Fruit fly (Drosophila melanogaster) whole organism, embryonic: ENCODE results near the gene bmm.

Experiments used
- B-H1 ChIP-seq: fragments of 200-800 bp; sonication (Bioruptor generic); IDR thresholded peaks from 3 replicates; pipeline ENCODE4 v1.3.6; 2022; ENCODE audit warnings: missing biosample characterization, missing genetic modification characterization
- CG10147 ChIP-seq: fragments of 200-800 bp; sonication (Bioruptor generic); optimal IDR thresholded peaks from 2 replicates; lab custom pipeline; 2019; ENCODE audit warnings: missing biosample characterization, mild to moderate bottlenecking, missing genetic modification characterization, moderate library complexity
- CG1024 ChIP-seq: fragments of 200-800 bp; sonication (Bioruptor generic); IDR thresholded peaks from 2 replicates; pipeline ENCODE4 v1.3.6; 2022; ENCODE audit warnings: missing biosample characterization, missing genetic modification characterization
- CG10543 ChIP-seq: fragments of 200-800 bp; sonication (Bioruptor generic); optimal IDR thresholded peaks from 3 replicates; lab custom pipeline; 2017; ENCODE audit warnings: missing biosample characterization, mild to moderate bottlenecking, missing genetic modification characterization, moderate library complexity
- CG10654 ChIP-seq: fragments of 200-800 bp; sonication (Bioruptor generic); optimal IDR thresholded peaks from 2 replicates; lab custom pipeline; 2016; ENCODE audit warnings: missing biosample characterization, missing genetic modification characterization
- CG12104 ChIP-seq: fragments of 200-800 bp; sonication (Bioruptor generic); optimal IDR thresholded peaks from 3 replicates; lab custom pipeline; 2016; ENCODE audit warnings: missing biosample characterization, missing genetic modification characterization
- CG12299 ChIP-seq: fragments of 200-800 bp; sonication (Bioruptor generic); optimal IDR thresholded peaks from 2 replicates; lab custom pipeline; 2018; ENCODE audit warnings: missing biosample characterization, mild to moderate bottlenecking, missing genetic modification characterization
- CG13123 ChIP-seq: fragments of 200-800 bp; sonication (Bioruptor generic); optimal IDR thresholded peaks from 2 replicates; lab custom pipeline; 2016; ENCODE audit warnings: missing biosample characterization, missing genetic modification characterization
- CG13287 ChIP-seq: fragments of 200-800 bp; sonication (Bioruptor generic); IDR thresholded peaks from 2 replicates; pipeline ENCODE4 v1.3.6; 2022; ENCODE audit warnings: missing biosample characterization, missing genetic modification characterization; ENCODE audit not compliant: partially characterized antibody
- CG14050 ChIP-seq: fragments of 200-800 bp; sonication (Bioruptor generic); IDR thresholded peaks from 3 replicates; pipeline ENCODE4 v1.3.6; 2022; ENCODE audit warnings: missing biosample characterization, missing genetic modification characterization
- CG18599 ChIP-seq: fragments of 200-800 bp; sonication (Bioruptor generic); optimal IDR thresholded peaks from 3 replicates; lab custom pipeline; 2017; ENCODE audit warnings: missing biosample characterization, missing genetic modification characterization, mild to moderate bottlenecking, moderate library complexity, missing genetic modification reagents
- CG2678 ChIP-seq: fragments of 200-800 bp; sonication (Bioruptor generic); optimal IDR thresholded peaks from 3 replicates; lab custom pipeline; 2019; ENCODE audit warnings: missing biosample characterization, mild to moderate bottlenecking, missing genetic modification characterization, moderate library complexity
- CG2712 ChIP-seq: fragments of 200-800 bp; optimal IDR thresholded peaks from 3 replicates; lab custom pipeline; 2019; ENCODE audit warnings: missing biosample characterization, mild to moderate bottlenecking, missing genetic modification characterization, moderate library complexity
- CG2889 ChIP-seq: fragments of 200-800 bp; sonication (Bioruptor generic); IDR thresholded peaks from 3 replicates; pipeline ENCODE4 v1.3.6; 2022; ENCODE audit warnings: missing biosample characterization, missing genetic modification characterization
- CG30020 ChIP-seq: fragments of 200-800 bp; optimal IDR thresholded peaks from 2 replicates; lab custom pipeline; 2019; ENCODE audit warnings: missing biosample characterization, mild to moderate bottlenecking, missing genetic modification characterization, moderate library complexity
- CG30403 ChIP-seq: fragments of 200-800 bp; sonication (Bioruptor generic); optimal IDR thresholded peaks from 3 replicates; lab custom pipeline; 2016; ENCODE audit warnings: missing biosample characterization, missing genetic modification characterization
- CG3163 ChIP-seq: fragments of 200-800 bp; sonication (Bioruptor generic); optimal IDR thresholded peaks from 3 replicates; lab custom pipeline; 2016; ENCODE audit warnings: missing biosample characterization, missing genetic modification characterization
- CG3407 ChIP-seq: fragments of 200-800 bp; sonication (Bioruptor generic); optimal IDR thresholded peaks from 2 replicates; lab custom pipeline; 2018; ENCODE audit warnings: missing biosample characterization, mild to moderate bottlenecking, missing genetic modification characterization
- CG4404 ChIP-seq: fragments of 200-800 bp; sonication (Bioruptor generic); IDR thresholded peaks from 2 replicates; pipeline ENCODE4 v1.3.6; 2022; ENCODE audit warnings: missing biosample characterization, missing genetic modification characterization
- CG6689 ChIP-seq: fragments of 200-800 bp; sonication (Bioruptor generic); IDR thresholded peaks from 2 replicates; pipeline ENCODE4 v1.3.6; 2022; ENCODE audit warnings: missing biosample characterization, missing genetic modification characterization
- CG6854 ChIP-seq: fragments of 200-800 bp; sonication (Bioruptor generic); optimal IDR thresholded peaks from 3 replicates; lab custom pipeline; 2017; ENCODE audit warnings: missing biosample characterization, mild to moderate bottlenecking, missing genetic modification characterization
- CG7556 ChIP-seq: fragments of 200-800 bp; sonication (Bioruptor generic); optimal IDR thresholded peaks from 2 replicates; lab custom pipeline; 2017; ENCODE audit warnings: missing biosample characterization, mild to moderate bottlenecking, missing genetic modification characterization
- CG8359 ChIP-seq: fragments of 200-800 bp; sonication (Bioruptor generic); optimal IDR thresholded peaks from 2 replicates; lab custom pipeline; 2017; ENCODE audit warnings: missing biosample characterization, mild to moderate bottlenecking, missing genetic modification characterization, borderline replicate concordance
- CG8924 ChIP-seq: fragments of 200-800 bp; optimal IDR thresholded peaks from 3 replicates; lab custom pipeline; 2019; ENCODE audit warnings: missing biosample characterization, mild to moderate bottlenecking, missing genetic modification characterization, moderate library complexity
- CG9727 ChIP-seq: fragments of 200-800 bp; sonication (Bioruptor generic); optimal IDR thresholded peaks from 3 replicates; lab custom pipeline; 2017; ENCODE audit warnings: missing biosample characterization, mild to moderate bottlenecking, missing genetic modification characterization
- Chrac-16 ChIP-seq: fragments of 200-800 bp; sonication (Bioruptor generic); optimal IDR thresholded peaks from 3 replicates; lab custom pipeline; 2016; ENCODE audit warnings: missing biosample characterization, missing genetic modification characterization
- CrebB ChIP-seq: fragments of 200-800 bp; sonication (Bioruptor generic); optimal IDR thresholded peaks from 3 replicates; lab custom pipeline; 2018; ENCODE audit warnings: missing biosample characterization, mild to moderate bottlenecking, missing genetic modification characterization
- D19A ChIP-seq: fragments of 200-800 bp; optimal IDR thresholded peaks from 3 replicates; lab custom pipeline; 2019; ENCODE audit warnings: missing biosample characterization, mild to moderate bottlenecking, missing genetic modification characterization, moderate library complexity
- Dll ChIP-seq: fragments of 200-800 bp; sonication (Bioruptor generic); IDR thresholded peaks from 4 replicates; pipeline ENCODE4 v1.3.6; 2022; ENCODE audit warnings: missing biosample characterization, missing genetic modification characterization; ENCODE audit not compliant: partially characterized antibody
- Eip74EF ChIP-seq, 2 experiments: fragments of 200-800 bp in 1 of 2; fragments of >200 bp in 1 of 2; sonication (Bioruptor generic) in 1 of 2; optimal IDR thresholded peaks; 2 replicates each; lab custom pipeline; 2017 to 2019; ENCODE audit warnings: missing biosample characterization in 2 of 2, missing genetic modification characterization in 2 of 2, mild to moderate bottlenecking in 1 of 2, moderate library complexity in 1 of 2
- MESR4 ChIP-seq: fragments of 200-800 bp; sonication (Bioruptor generic); optimal IDR thresholded peaks from 2 replicates; lab custom pipeline; 2018; ENCODE audit warnings: missing biosample characterization, mild to moderate bottlenecking, missing genetic modification characterization, moderate library complexity
- Sox102F ChIP-seq: fragments of 200-800 bp; sonication (Bioruptor generic); optimal IDR thresholded peaks from 2 replicates; lab custom pipeline; 2018; ENCODE audit warnings: missing biosample characterization, mild to moderate bottlenecking, missing genetic modification characterization, moderate library complexity
- Xbp1 ChIP-seq: fragments of 200-800 bp; sonication (Bioruptor generic); optimal IDR thresholded peaks from 3 replicates; lab custom pipeline; 2016; ENCODE audit warnings: missing biosample characterization, mild to moderate bottlenecking, missing genetic modification characterization
- ato ChIP-seq: fragments of 200-800 bp; sonication (Bioruptor generic); IDR thresholded peaks from 2 replicates; pipeline ENCODE4 v1.3.6; 2022; ENCODE audit warnings: missing biosample characterization, missing genetic modification characterization; ENCODE audit not compliant: partially characterized antibody
- dpn ChIP-seq, 2 experiments: fragments of 200-800 bp; sonication (Bioruptor generic); optimal IDR thresholded peaks; 3 replicates each; lab custom pipeline; 2016; ENCODE audit warnings: missing biosample characterization in 2 of 2, missing genetic modification characterization in 2 of 2
- en ChIP-seq: fragments of 200-800 bp; sonication (Bioruptor generic); optimal IDR thresholded peaks from 2 replicates; lab custom pipeline; 2016; ENCODE audit warnings: missing biosample characterization, missing genetic modification characterization
- grn ChIP-seq: fragments of 200-800 bp; sonication (Bioruptor generic); optimal IDR thresholded peaks from 3 replicates; lab custom pipeline; 2017; ENCODE audit warnings: missing biosample characterization, missing genetic modification characterization
- jigr1 ChIP-seq: fragments of 200-800 bp; sonication (Bioruptor generic); IDR thresholded peaks from 3 replicates; pipeline ENCODE4 v1.3.6; 2022; ENCODE audit warnings: missing biosample characterization, missing genetic modification characterization
- kah ChIP-seq: fragments of 200-800 bp; sonication (Bioruptor generic); optimal IDR thresholded peaks from 2 replicates; lab custom pipeline; 2018; ENCODE audit warnings: missing biosample characterization, mild to moderate bottlenecking, missing genetic modification characterization
- lab ChIP-seq: fragments of 200-800 bp; sonication (Bioruptor generic); optimal IDR thresholded peaks from 3 replicates; lab custom pipeline; 2017; ENCODE audit warnings: missing biosample characterization, missing genetic modification characterization, mild to moderate bottlenecking, moderate library complexity, missing genetic modification reagents
- nom ChIP-seq: fragments of 200-800 bp; sonication (Bioruptor generic); optimal IDR thresholded peaks from 2 replicates; lab custom pipeline; 2017; ENCODE audit warnings: missing biosample characterization, missing genetic modification characterization, mild to moderate bottlenecking, moderate library complexity, missing genetic modification reagents
- ro ChIP-seq: fragments of 200-800 bp; sonication (Bioruptor generic); IDR thresholded peaks from 2 replicates; pipeline ENCODE4 v1.3.6; 2022; ENCODE audit warnings: missing biosample characterization, missing genetic modification characterization
- salm ChIP-seq: fragments of 200-800 bp; sonication (Bioruptor generic); optimal IDR thresholded peaks from 2 replicates; lab custom pipeline; 2018; ENCODE audit warnings: missing biosample characterization, mild to moderate bottlenecking, missing genetic modification characterization
- sug ChIP-seq: fragments of 200-800 bp; optimal IDR thresholded peaks from 2 replicates; lab custom pipeline; 2019; ENCODE audit warnings: missing biosample characterization, mild to moderate bottlenecking, missing genetic modification characterization, moderate library complexity
- tap ChIP-seq: fragments of 200-800 bp; optimal IDR thresholded peaks from 3 replicates; lab custom pipeline; 2019; ENCODE audit warnings: missing biosample characterization, mild to moderate bottlenecking, missing genetic modification characterization, moderate library complexity
- usp ChIP-seq: fragments of >200 bp; optimal IDR thresholded peaks from 2 replicates; lab custom pipeline; 2017; ENCODE audit warnings: missing biosample characterization, missing genetic modification characterization
- wdn ChIP-seq: fragments of 200-800 bp; sonication (Bioruptor generic); IDR thresholded peaks from 2 replicates; pipeline ENCODE4 v1.3.6; 2022; ENCODE audit warnings: missing biosample characterization, missing genetic modification characterization
- yki ChIP-seq: fragments of >200 bp; optimal IDR thresholded peaks from 3 replicates; lab custom pipeline; 2018

The bmm gene

dm6 chr3L:14755951-14756723 lies 30.1 kb downstream of the bmm start (continued):
- TF ChIP-seq CG3163 (GFP tag; lab: Kevin White, UChicago) (no peak), CG10543 (GFP tag; lab: Kevin White, UChicago) (peak; percentile 77), jigr1 (GFP tag; lab: Robert Waterston, UW) (peak; percentile 79; the same call in 2 of the 3 replicates), Eip74EF (GFP tag; optimal IDR thresholded peaks at IDR 0.05; lab: Kevin White, UChicago) (peak in 1 of 2 experiments; percentile 81), Dll (no peak), CG18599 (peak; percentile 95), CG2889 (peak; percentile 72; the same call in 1 of the 3 replicates), kah (GFP tag; lab: Kevin White, UChicago) (peak; percentile 51), sug (tag; lab: Kevin White, UChicago) (peak; percentile 62), grn (GFP tag; lab: Kevin White, UChicago) (peak; percentile 87), CG12299 (tag; lab: Kevin White, UChicago) (peak; percentile 57), CG8924 (tag; lab: Kevin White, UChicago) (peak; percentile 91), CG2678 (tag; lab: Kevin White, UChicago) (peak; percentile 95), Xbp1 (GFP tag; lab: Kevin White, UChicago) (peak; percentile 83), tap (tag; lab: Kevin White, UChicago) (peak; percentile 82), lab (GFP tag; lab: Kevin White, UChicago) (peak; percentile 92), nom (peak; percentile 96), B-H1 (GFP tag; lab: Robert Waterston, UW) (peak; percentile 77), wdn (peak; percentile 54; the same call in 1 of the 2 replicates), yki (lab: Kevin White, UChicago) (peak; percentile 73), CG4404 (GFP tag; lab: Robert Waterston, UW) (peak; percentile 78), CG10147 (GFP tag; lab: Kevin White, UChicago) (peak; percentile 81), CG10654 (GFP tag; lab: Kevin White, UChicago) (peak; percentile 72), CG3407 (GFP tag; lab: Kevin White, UChicago) (peak; percentile 69), ato (GFP tag; lab: Robert Waterston, UW) (0 out of 2 replicates have a peak, but pooled peaks have one; percentile 20), CrebB (tag; lab: Kevin White, UChicago) (no peak), CG14050 (GFP tag; lab: Robert Waterston, UW) (peak; percentile 79), CG1024 (0 out of 2 replicates have a peak, but pooled peaks have one; percentile 38), Chrac-16 (GFP tag; lab: Kevin White, UChicago) (peak; percentile 78), CG30020 (tag; lab: Kevin White, UChicago) (peak; percentile 50), CG6689 (peak; percentile 86), CG30403 (GFP tag; lab: Kevin White, UChicago) (peak; percentile 93), Sox102F (peak; percentile 90), MESR4 (no peak), D19A (tag; lab: Kevin White, UChicago) (peak; percentile 83), ro (peak; percentile 36; the same call in 1 of the 2 replicates), dpn (GFP tag; optimal IDR thresholded peaks at IDR 0.05; lab: Kevin White, UChicago) (peak; percentile 84 to 85), CG2712 (tag; lab: Kevin White, UChicago) (peak; percentile 88), CG13123 (GFP tag; lab: Kevin White, UChicago) (peak; percentile 14), CG12104 (GFP tag; lab: Kevin White, UChicago) (peak; percentile 77), usp (no peak), CG13287 (GFP tag; lab: Robert Waterston, UW) (peak; percentile 47; the same call in 1 of the 2 replicates), CG6854 (GFP tag; lab: Kevin White, UChicago) (peak; percentile 81), CG8359 (GFP tag; lab: Kevin White, UChicago) (peak; percentile 71), en (GFP tag; lab: Kevin White, UChicago) (no peak), CG9727 (GFP tag; lab: Kevin White, UChicago) (peak; percentile 93), CG7556 (GFP tag; lab: Kevin White, UChicago) (peak; percentile 93), salm (tag; lab: Kevin White, UChicago) (peak; percentile 67)
